Fruit fly (Drosophila melanogaster) whole organism, wandering third instar larva: ENCODE measurements around the gene RpL18.
A peak's percentile ranks its signal among the peaks of the same experiment; 100 is the strongest.

Source experiments
- Abd-B ChIP-seq: fragments of >200 bp; optimal IDR thresholded peaks from 2 replicates; lab custom pipeline; 2017; ENCODE audit warnings: missing biosample characterization, missing genetic modification characterization
- CG32264 ChIP-seq: fragments of 200-800 bp; sonication (Bioruptor generic); optimal IDR thresholded peaks from 2 replicates; lab custom pipeline; 2016; ENCODE audit warnings: missing biosample characterization, missing genetic modification characterization
- CG9705 ChIP-seq: fragments of 200-800 bp; sonication (Bioruptor generic); optimal IDR thresholded peaks from 2 replicates; lab custom pipeline; 2018; ENCODE audit warnings: missing biosample characterization, mild to moderate bottlenecking, missing genetic modification characterization
- CrebA ChIP-seq: fragments of 200-800 bp; sonication (Bioruptor generic); optimal IDR thresholded peaks from 2 replicates; lab custom pipeline; 2016; ENCODE audit warnings: missing biosample characterization, mild to moderate bottlenecking, missing genetic modification characterization, borderline replicate concordance
- Dfd ChIP-seq: fragments of >200 bp; optimal IDR thresholded peaks from 2 replicates; lab custom pipeline; 2017; ENCODE audit warnings: missing biosample characterization, missing genetic modification characterization
- Dif ChIP-seq: fragments of 200-275, 200-300 bp; sonication (Bioruptor generic); optimal IDR thresholded peaks from 2 replicates; lab custom pipeline; 2018; ENCODE audit warnings: missing biosample characterization, missing genetic modification characterization; ENCODE audit not compliant: partially characterized antibody
- GATAd ChIP-seq: sonication (Bioruptor generic); optimal IDR thresholded peaks from 2 replicates; lab custom pipeline; 2016; ENCODE audit warnings: missing biosample characterization, missing genetic modification characterization
- HLH106 ChIP-seq: fragments of 200-800 bp; optimal IDR thresholded peaks from 3 replicates; lab custom pipeline; 2019; ENCODE audit warnings: missing biosample characterization, mild to moderate bottlenecking, missing genetic modification characterization, moderate library complexity
- Hnf4 ChIP-seq: fragments of 200-800 bp; sonication (Bioruptor generic); optimal IDR thresholded peaks from 2 replicates; lab custom pipeline; 2016; ENCODE audit warnings: missing biosample characterization, mild to moderate bottlenecking, missing genetic modification characterization
- Hr78 ChIP-seq: fragments of >200 bp; optimal IDR thresholded peaks from 2 replicates; lab custom pipeline; 2017; ENCODE audit warnings: missing biosample characterization, missing genetic modification characterization
- Hr83 ChIP-seq: fragments of 200-300 bp; sonication (Bioruptor generic); optimal IDR thresholded peaks from 2 replicates; lab custom pipeline; 2016; ENCODE audit warnings: missing biosample characterization, mild to moderate bottlenecking, missing genetic modification characterization, moderate library complexity; ENCODE audit not compliant: poor library complexity, severe bottlenecking
- Jra ChIP-seq: sonication (Bioruptor generic); optimal IDR thresholded peaks from 2 replicates; lab custom pipeline; 2016; ENCODE audit warnings: missing biosample characterization, missing genetic modification characterization
- Mio ChIP-seq: sonication (Bioruptor generic); optimal IDR thresholded peaks from 2 replicates; lab custom pipeline; 2016; ENCODE audit warnings: missing biosample characterization, missing genetic modification characterization
- Myc ChIP-seq: fragments of >200 bp; optimal IDR thresholded peaks from 2 replicates; lab custom pipeline; 2017
- N ChIP-seq: fragments of >200 bp; optimal IDR thresholded peaks from 2 replicates; lab custom pipeline; 2018; ENCODE audit warnings: missing biosample characterization, missing external identifiers, missing genetic modification characterization
- OdsH ChIP-seq: fragments of 200-800 bp; sonication (Bioruptor generic); optimal IDR thresholded peaks from 2 replicates; lab custom pipeline; 2016; ENCODE audit warnings: missing biosample characterization, mild to moderate bottlenecking, missing genetic modification characterization
- Rel ChIP-seq, 2 experiments: fragments of 200-800 bp; sonication (Bioruptor generic) in 1 of 2; optimal IDR thresholded peaks; 2 replicates in 1 of 2; 3 replicates in 1 of 2; lab custom pipeline; 2016 to 2019; ENCODE audit warnings: mild to moderate bottlenecking in 2 of 2, missing biosample characterization in 2 of 2, missing genetic modification characterization in 2 of 2, moderate library complexity in 1 of 2
- Sp1 ChIP-seq: fragments of 200-800 bp; sonication (Bioruptor generic); optimal IDR thresholded peaks from 3 replicates; lab custom pipeline; 2019; ENCODE audit warnings: missing biosample characterization, mild to moderate bottlenecking, missing genetic modification characterization, moderate library complexity
- Vsx2 ChIP-seq: fragments of 200-300, 225-300 bp; sonication (Bioruptor generic); optimal IDR thresholded peaks from 2 replicates; lab custom pipeline; 2018; ENCODE audit warnings: missing biosample characterization, missing genetic modification characterization; ENCODE audit not compliant: partially characterized antibody
- br ChIP-seq: fragments of 200-800 bp; sonication (Bioruptor generic); optimal IDR thresholded peaks from 2 replicates; lab custom pipeline; 2016; ENCODE audit warnings: missing biosample characterization, missing genetic modification characterization
- brk ChIP-seq: fragments of 200-800 bp; sonication (Bioruptor generic); optimal IDR thresholded peaks from 2 replicates; lab custom pipeline; 2016; ENCODE audit warnings: missing biosample characterization, mild to moderate bottlenecking, missing genetic modification characterization
- dl ChIP-seq, 2 experiments: fragments of 175-275, 200-275 bp in 1 of 2; fragments of 200-275 bp in 1 of 2; sonication (Bioruptor generic); optimal IDR thresholded peaks; lab custom pipeline; 2018; ENCODE audit warnings: mild to moderate bottlenecking in 2 of 2, missing biosample characterization in 2 of 2, missing genetic modification characterization in 2 of 2, moderate library complexity in 2 of 2; ENCODE audit not compliant: partially characterized antibody in 2 of 2, insufficient read depth in 1 of 2
- dmrt93B ChIP-seq: fragments of 200-800 bp; sonication (Bioruptor generic); optimal IDR thresholded peaks from 2 replicates; lab custom pipeline; 2018; ENCODE audit warnings: missing biosample characterization, mild to moderate bottlenecking, missing genetic modification characterization
- dsf ChIP-seq: sonication (Bioruptor generic); optimal IDR thresholded peaks from 2 replicates; lab custom pipeline; 2016; ENCODE audit warnings: missing biosample characterization, missing genetic modification characterization, borderline replicate concordance
- ey ChIP-seq: fragments of 200-800 bp; sonication (Bioruptor generic); optimal IDR thresholded peaks from 2 replicates; lab custom pipeline; 2016; ENCODE audit warnings: missing biosample characterization, missing genetic modification characterization
- foxo ChIP-seq, 2 experiments: fragments of 200-800 bp; sonication (Bioruptor generic); optimal IDR thresholded peaks; 2 replicates in 1 of 2; 3 replicates in 1 of 2; lab custom pipeline; 2016 to 2017; ENCODE audit warnings: missing biosample characterization in 2 of 2, missing genetic modification characterization in 2 of 2
- fru ChIP-seq: fragments of 200-800 bp; sonication (Bioruptor generic); optimal IDR thresholded peaks from 3 replicates; lab custom pipeline; 2016; ENCODE audit warnings: missing biosample characterization, mild to moderate bottlenecking, missing genetic modification characterization
- h ChIP-seq: fragments of 200-800 bp; sonication (Bioruptor generic); optimal IDR thresholded peaks from 3 replicates; lab custom pipeline; 2016; ENCODE audit warnings: missing biosample characterization, mild to moderate bottlenecking, missing genetic modification characterization
- jim ChIP-seq: fragments of 175-275, 200-325 bp; sonication (Bioruptor generic); optimal IDR thresholded peaks from 2 replicates; lab custom pipeline; 2016; ENCODE audit warnings: missing biosample characterization, mild to moderate bottlenecking, missing genetic modification characterization
- lola ChIP-seq: fragments of >200 bp; optimal IDR thresholded peaks from 2 replicates; lab custom pipeline; 2017; ENCODE audit warnings: missing biosample characterization, missing genetic modification characterization
- pan ChIP-seq: fragments of >200 bp; optimal IDR thresholded peaks from 2 replicates; lab custom pipeline; 2017
- psq ChIP-seq: fragments of 200-800 bp; sonication (Bioruptor generic); optimal IDR thresholded peaks from 3 replicates; lab custom pipeline; 2017; ENCODE audit warnings: missing biosample characterization, mild to moderate bottlenecking, missing genetic modification characterization, moderate library complexity
- rgr ChIP-seq: fragments of 200-800 bp; sonication (Bioruptor generic); optimal IDR thresholded peaks from 3 replicates; lab custom pipeline; 2016; ENCODE audit warnings: missing biosample characterization, mild to moderate bottlenecking, missing genetic modification characterization
- sage ChIP-seq: fragments of 200-800 bp; sonication (Bioruptor generic); optimal IDR thresholded peaks from 2 replicates; lab custom pipeline; 2016; ENCODE audit warnings: missing biosample characterization, mild to moderate bottlenecking, missing genetic modification characterization
- sv ChIP-seq: fragments of 200-800 bp; sonication (Bioruptor generic); optimal IDR thresholded peaks from 3 replicates; lab custom pipeline; 2016; ENCODE audit warnings: missing biosample characterization, missing genetic modification characterization
- tai ChIP-seq: sonication (Bioruptor generic); optimal IDR thresholded peaks from 2 replicates; lab custom pipeline; 2016; ENCODE audit warnings: missing biosample characterization, missing genetic modification characterization
- usp ChIP-seq: fragments of >200 bp; optimal IDR thresholded peaks from 2 replicates; lab custom pipeline; 2017; ENCODE audit warnings: missing biosample characterization, missing genetic modification characterization
- woc ChIP-seq: sonication (Bioruptor generic); optimal IDR thresholded peaks from 2 replicates; lab custom pipeline; 2016; ENCODE audit warnings: missing biosample characterization, mild to moderate bottlenecking, missing genetic modification characterization

RpL18 gene

DNA sequence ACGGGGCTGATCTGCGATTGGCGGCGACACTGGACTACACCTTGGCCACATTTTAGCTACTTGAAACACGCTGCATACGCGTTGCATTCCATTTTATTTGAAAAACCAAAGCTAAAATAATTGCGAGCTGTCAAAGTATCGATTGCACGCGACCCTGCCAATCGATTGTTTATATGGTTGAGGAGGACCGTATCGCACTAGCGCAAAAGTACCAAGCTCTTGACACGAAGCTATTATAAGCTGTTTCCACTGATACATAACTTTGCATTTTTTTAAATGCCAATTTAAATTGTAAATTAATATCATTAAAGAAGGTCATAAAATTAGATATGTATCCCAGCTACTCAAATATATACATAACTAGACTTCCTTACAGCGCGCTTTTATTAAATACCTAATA, 8.0 kb upstream of the RpL18 start, which contains the start of gene Cdc27:
Gene Cdc27, minus strand, starts transcription at position 174 of the 400 bp plus-strand sequence.
- TF ChIP-seq br (GFP tag; lab: Kevin White, UChicago) (no peak), dl (GFP tag; optimal IDR thresholded peaks at IDR 0.05; lab: Kevin White, UChicago; ENCODE audit: insufficient read depth in 1 of 2, partially characterized antibody in 2 of 2) (no peak), CG9705 (GFP tag; lab: Kevin White, UChicago) (peak; percentile 25), Hr78 (GFP tag; lab: Kevin White, UChicago) (peak; percentile 53), fru (GFP tag; lab: Kevin White, UChicago) (no peak), N (peak; percentile 97), Abd-B (GFP tag; lab: Kevin White, UChicago) (no peak), psq (GFP tag; lab: Kevin White, UChicago) (peak; percentile 5), Dfd (no peak), CG32264 (GFP tag; lab: Kevin White, UChicago) (no peak), Sp1 (GFP tag; lab: Kevin White, UChicago) (peak; percentile 16), CrebA (GFP tag; lab: Kevin White, UChicago) (no peak), Jra (peak; percentile 8), Hnf4 (GFP tag; lab: Kevin White, UChicago) (no peak), h (GFP tag; lab: Kevin White, UChicago) (peak; percentile 17), Myc (no peak), Vsx2 (GFP tag; lab: Kevin White, UChicago) (no peak), Hr83 (GFP tag; lab: Kevin White, UChicago) (no peak), foxo (GFP tag; optimal IDR thresholded peaks at IDR 0.05; lab: Kevin White, UChicago) (peak in 1 of 2 experiments; percentile 47), Dif (GFP tag; lab: Kevin White, UChicago) (no peak), sv (GFP tag; lab: Kevin White, UChicago) (no peak), usp (GFP tag; lab: Kevin White, UChicago) (no peak), lola (no peak), dsf (GFP tag; lab: Kevin White, UChicago) (no peak), tai (GFP tag; lab: Kevin White, UChicago) (no peak), OdsH (GFP tag; lab: Kevin White, UChicago) (no peak), woc (GFP tag; lab: Kevin White, UChicago) (peak; percentile 49), pan (lab: Kevin White, UChicago) (no peak), sage (GFP tag; lab: Kevin White, UChicago) (no peak), brk (no peak), Rel (GFP tag; optimal IDR thresholded peaks at IDR 0.05; lab: Kevin White, UChicago) (no peak), Rel (tag; optimal IDR thresholded peaks at IDR 0.05; lab: Kevin White, UChicago) (peak; percentile 15), GATAd (GFP tag; lab: Kevin White, UChicago) (no peak), Mio (GFP tag; lab: Kevin White, UChicago) (no peak), dmrt93B (GFP tag; lab: Kevin White, UChicago) (no peak), rgr (peak; percentile 6), ey (peak; percentile 9), jim (GFP tag; lab: Kevin White, UChicago) (no peak), HLH106 (tag; lab: Kevin White, UChicago) (peak; percentile 44)

DNA sequence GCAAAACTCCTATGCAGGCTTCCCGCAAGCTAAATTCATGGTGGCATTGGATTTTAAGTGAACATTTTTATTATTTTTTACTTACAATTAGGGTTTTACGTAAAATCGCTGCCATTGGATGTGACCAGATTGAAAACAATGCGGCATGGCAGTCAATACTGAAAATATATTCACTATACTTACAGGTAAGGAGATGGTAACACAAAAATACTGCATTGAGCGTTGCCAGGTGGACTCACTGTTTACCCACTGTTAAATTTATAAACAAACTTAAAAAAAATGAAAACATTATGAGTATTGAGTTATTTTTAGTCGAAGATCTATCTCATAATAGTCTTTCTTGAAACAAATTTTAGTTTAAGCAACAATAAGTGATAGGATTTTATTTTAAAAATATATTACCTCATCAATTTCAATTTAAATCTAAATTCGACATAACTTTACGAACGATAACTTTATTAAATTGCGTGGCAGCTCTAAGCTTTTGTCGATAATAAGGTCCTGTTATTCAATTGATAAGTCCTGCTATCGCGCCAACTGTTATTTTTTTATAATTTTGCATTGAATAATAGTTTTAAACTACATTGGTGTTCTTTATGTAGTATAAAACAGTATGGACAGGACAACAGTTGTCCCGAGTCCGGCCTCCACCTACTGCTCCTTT, 2.8 kb upstream of the RpL18 start, which contains the start of the genes mRpL50 and mei-P22:
Gene mRpL50, minus strand, starts transcription at position 159 of the 664 bp plus-strand sequence.
Gene mei-P22, plus strand, starts transcription at position 614 of the 664 bp plus-strand sequence.
- TF ChIP-seq CrebA (GFP tag; lab: Kevin White, UChicago) (no peak), woc (GFP tag; lab: Kevin White, UChicago) (peak; percentile 4), HLH106 (tag; lab: Kevin White, UChicago) (no peak), ey (peak; percentile 18), foxo (GFP tag; optimal IDR thresholded peaks at IDR 0.05; lab: Kevin White, UChicago) (peak in 1 of 2 experiments; percentile 43), h (GFP tag; lab: Kevin White, UChicago) (peak; percentile 15), rgr (peak; percentile 88), br (GFP tag; lab: Kevin White, UChicago) (no peak), lola (no peak), Jra (peak; percentile 21), Hr83 (GFP tag; lab: Kevin White, UChicago) (peak; percentile 45), tai (GFP tag; lab: Kevin White, UChicago) (no peak), dmrt93B (GFP tag; lab: Kevin White, UChicago) (no peak), Rel (GFP tag; optimal IDR thresholded peaks at IDR 0.05; lab: Kevin White, UChicago) (no peak), Rel (tag; optimal IDR thresholded peaks at IDR 0.05; lab: Kevin White, UChicago) (peak; percentile 24)
